Worm (Caenorhabditis elegans): Measurements from ENCODE around the gene add-2.

Gene add-2

DNA sequence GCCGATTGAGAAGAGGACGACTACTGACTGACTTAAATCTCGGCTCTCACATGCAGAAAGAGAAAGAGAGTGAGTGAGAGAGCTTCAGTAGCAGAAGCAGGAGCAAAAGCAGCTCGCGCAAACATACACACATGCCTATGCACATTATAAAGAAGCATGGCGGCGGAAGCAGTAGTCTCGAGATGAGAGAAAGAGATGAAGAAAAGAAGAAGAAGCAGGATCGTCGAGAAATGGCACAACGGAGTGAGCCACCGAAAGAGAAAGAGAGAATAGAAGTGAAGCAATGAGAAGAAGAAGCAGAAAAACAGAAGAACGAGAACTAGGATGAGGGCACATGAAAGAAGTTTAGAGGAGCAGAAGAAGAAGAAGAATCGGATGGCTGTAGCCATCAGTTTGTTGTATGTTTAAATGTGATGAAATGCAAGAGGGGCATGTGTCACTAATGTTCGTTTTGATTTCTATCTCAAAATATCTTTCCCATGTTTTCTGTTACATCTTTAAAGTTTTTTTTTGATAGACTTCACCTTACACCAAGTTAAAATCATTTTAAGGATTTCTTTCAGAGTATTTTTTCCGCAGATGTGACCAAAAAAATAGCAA, 13.8 kb upstream of the add-2 start:
- TF ChIP-seq mep-1 (tag; optimal IDR thresholded peaks at IDR 0.05): peak; percentile 71
- TF ChIP-seq xbp-1 (tag; optimal IDR thresholded peaks at IDR 0.05): no peak
- peak; percentile 41 for TF ChIP-seq pax-3 (tag; optimal IDR thresholded peaks at IDR 0.05)
- TF ChIP-seq snu-23 (GFP tag; optimal IDR thresholded peaks at IDR 0.05): peak; percentile 40
- peak; percentile 17 for TF ChIP-seq snpc-4 (tag; optimal IDR thresholded peaks at IDR 0.05)
- peak in 1 of 2 experiments; percentile 29 for TF ChIP-seq mdl-1 (tag; optimal IDR thresholded peaks at IDR 0.05)
- peak; percentile 38 for TF ChIP-seq unc-86 (tag; optimal IDR thresholded peaks at IDR 0.05)
- TF ChIP-seq zip-4 (GFP tag; optimal IDR thresholded peaks at IDR 0.05): no peak
- peak; percentile 29 for TF ChIP-seq C16A3.4 (tag; optimal IDR thresholded peaks at IDR 0.05)
- TF ChIP-seq nhr-20 (tag; optimal IDR thresholded peaks at IDR 0.05): peak; percentile 22
- 0 out of 2 replicates have a peak, but pooled peaks have one; percentile 12 for TF ChIP-seq nhr-19 (GFP tag; conservative IDR thresholded peaks at IDR 0.05)
- no peak for TF ChIP-seq nhr-237 (tag; optimal IDR thresholded peaks at IDR 0.05)
- TF ChIP-seq nhr-76 (tag; optimal IDR thresholded peaks at IDR 0.05): no peak
- no peak for TF ChIP-seq aly-2 (tag; optimal IDR thresholded peaks at IDR 0.05)
- peak; percentile 25 for TF ChIP-seq isw-1 (GFP tag; IDR thresholded peaks at IDR 0.05)
- no peak for TF ChIP-seq ceh-90 (tag; optimal IDR thresholded peaks at IDR 0.05)
- peak; percentile 52 for TF ChIP-seq tbx-2 (tag; optimal IDR thresholded peaks at IDR 0.05)
- TF ChIP-seq ets-5 (GFP tag; IDR thresholded peaks at IDR 0.05): no peak
- TF ChIP-seq nhr-47 (tag; optimal IDR thresholded peaks at IDR 0.05): peak; percentile 46
- peak; percentile 70 for TF ChIP-seq nhr-71 (tag; optimal IDR thresholded peaks at IDR 0.05)
- peak in 1 of 2 experiments; percentile 44 for TF ChIP-seq lsy-2 (tag; optimal IDR thresholded peaks at IDR 0.05)
- TF ChIP-seq pag-3 (tag; optimal IDR thresholded peaks at IDR 0.05; ENCODE audit: borderline replicate concordance, insufficient read depth): no peak
- no peak for TF ChIP-seq Y116A8C.19 (tag; optimal IDR thresholded peaks at IDR 0.05; ENCODE audit: borderline replicate concordance)
- TF ChIP-seq lin-35 (GFP tag; optimal IDR thresholded peaks at IDR 0.05): peak in 1 of 2 experiments; percentile 40
- TF ChIP-seq swsn-7 (tag; optimal IDR thresholded peaks at IDR 0.05): peak; percentile 47
- TF ChIP-seq lir-3 (tag; optimal IDR thresholded peaks at IDR 0.05; ENCODE audit: poor library complexity): no peak
- peak; percentile 93 for TF ChIP-seq fkh-10 (GFP tag; optimal IDR thresholded peaks at IDR 0.05)
- TF ChIP-seq irx-1 (tag; optimal IDR thresholded peaks at IDR 0.05): peak; percentile 4
- TF ChIP-seq nhr-85 (tag): no peak
- TF ChIP-seq dpl-1 (GFP tag; optimal IDR thresholded peaks at IDR 0.05): peak in 1 of 3 experiments; percentile 23
- no peak for TF ChIP-seq ceh-8 (GFP tag; optimal IDR thresholded peaks at IDR 0.05)
- TF ChIP-seq alr-1 (tag; optimal IDR thresholded peaks at IDR 0.05; ENCODE audit: borderline replicate concordance): no peak
- no peak for TF ChIP-seq hlh-17 (GFP tag; optimal IDR thresholded peaks at IDR 0.05; ENCODE audit: borderline replicate concordance)
- peak; percentile 5 to 67 (median 25) for TF ChIP-seq ceh-82 (tag; optimal IDR thresholded peaks at IDR 0.05)
- no peak for TF ChIP-seq jun-1 (tag; optimal IDR thresholded peaks at IDR 0.05)
- TF ChIP-seq F16B12.6 (tag; optimal IDR thresholded peaks at IDR 0.05): no peak
- peak; percentile 15 to 38 for TF ChIP-seq efl-1 (optimal IDR thresholded peaks at IDR 0.05)
- TF ChIP-seq efl-1 (GFP tag; optimal IDR thresholded peaks at IDR 0.05 in 1 of 2): no peak
- TF ChIP-seq fkh-8 (tag; optimal IDR thresholded peaks at IDR 0.05): peak; percentile 87
- peak; percentile 49 for TF ChIP-seq dsc-1 (tag; optimal IDR thresholded peaks at IDR 0.05)
- peak; percentile 50 for TF ChIP-seq egl-13 (tag; optimal IDR thresholded peaks at IDR 0.05)
- no peak for TF ChIP-seq unc-30 (tag; optimal IDR thresholded peaks at IDR 0.05)
- peak; percentile 92 for TF ChIP-seq lin-14 (GFP tag; optimal IDR thresholded peaks at IDR 0.05)
